Worm (Caenorhabditis elegans) whole organism, L2 larva: ENCODE data around the gene K07F5.6.
A peak's percentile ranks its signal among the peaks of the same experiment; 100 is the strongest.

Experiments used
- lin-13 ChIP-seq: fragments of 150-350 bp; optimal IDR thresholded peaks from 2 replicates; lab custom pipeline; 2014; ENCODE audit warnings: missing biosample characterization, missing genetic modification reagents, missing genetic modification characterization
- unc-62 ChIP-seq: fragments of 150-350 bp; optimal IDR thresholded peaks from 2 replicates; lab custom pipeline; 2014; ENCODE audit warnings: missing biosample characterization, missing genetic modification reagents, missing genetic modification characterization

ce11 chrIV:9873837-9874236, 27.4 kb upstream of the K07F5.6 start:
- no peak for TF ChIP-seq unc-62 (GFP tag; lab: Kevin White, UChicago)
- peak; percentile 28 for TF ChIP-seq lin-13
